Worm (Caenorhabditis elegans) whole organism, midembryonic: ENCODE results near the gene utx-1.
A peak's percentile ranks its signal among the peaks of the same experiment; 100 is the strongest.

Experiments
- T22C8.4 ChIP-seq: fragments of 200-800 bp; sonication (Bioruptor generic); IDR thresholded peaks from 2 replicates; pipeline ENCODE4 v1.3.6; 2022; ENCODE audit warnings: missing genetic modification characterization, missing compliant biosample characterization
- cog-1 ChIP-seq: sonication (generic microtip); optimal IDR thresholded peaks from 2 replicates; lab custom pipeline; 2016; ENCODE audit warnings: missing genetic modification characterization, missing compliant biosample characterization
- flt-1 ChIP-seq: fragments of 200-800 bp; sonication (Bioruptor generic); IDR thresholded peaks from 2 replicates; pipeline ENCODE4 v1.3.6; 2022; ENCODE audit warnings: missing genetic modification characterization, missing compliant biosample characterization
- klf-2 ChIP-seq: fragments of 200-800 bp; sonication (Bioruptor generic); conservative IDR thresholded peaks from 2 replicates; pipeline ENCODE4 v1.3.6; 2022; ENCODE audit warnings: missing genetic modification reagents, missing genetic modification characterization, missing compliant biosample characterization
- med-1 ChIP-seq: sonication (generic microtip); optimal IDR thresholded peaks from 2 replicates; lab custom pipeline; 2017; ENCODE audit warnings: missing genetic modification characterization, mild to moderate bottlenecking, missing compliant biosample characterization, antibody characterized with exemption, missing genetic modification reagents; ENCODE audit not compliant: insufficient read depth
- ref-1 ChIP-seq: fragments of 200-800 bp; sonication (Bioruptor generic); conservative IDR thresholded peaks from 2 replicates; pipeline ENCODE4 v1.3.6; 2022; ENCODE audit warnings: missing genetic modification reagents, missing genetic modification characterization, missing compliant biosample characterization
- tab-1 ChIP-seq: fragments of 200-800 bp; sonication (Bioruptor generic); IDR thresholded peaks from 2 replicates; pipeline ENCODE4 v1.3.6; 2022; ENCODE audit warnings: missing genetic modification characterization, missing compliant biosample characterization
- ztf-23 ChIP-seq: fragments of 200-800 bp; sonication (Bioruptor generic); IDR thresholded peaks from 2 replicates; pipeline ENCODE4 v1.3.6; 2022; ENCODE audit warnings: missing genetic modification reagents, missing genetic modification characterization, missing compliant biosample characterization
- ztf-29 ChIP-seq: fragments of 200-800 bp; sonication (Bioruptor generic); IDR thresholded peaks from 2 replicates; pipeline ENCODE4 v1.3.6; 2022; ENCODE audit warnings: missing genetic modification reagents, missing genetic modification characterization, missing compliant biosample characterization

Gene utx-1

ce11 chrX:8582767-8583360, 25.9 kb downstream of the utx-1 start:
- no peak for TF ChIP-seq flt-1
- no peak for TF ChIP-seq klf-2
- no peak for TF ChIP-seq cog-1 (tag; lab: Kevin White, UChicago)
- TF ChIP-seq tab-1, result no peak
- TF ChIP-seq T22C8.4, result no peak
- no peak for TF ChIP-seq ref-1 (GFP tag; lab: Robert Waterston, UW)
- no peak for TF ChIP-seq ztf-29
- TF ChIP-seq ztf-23 (GFP tag; lab: Robert Waterston, UW), result no peak
- TF ChIP-seq med-1 (GFP tag; lab: Kevin White, UChicago), result no peak

ce11 chrX:8584825-8585384, 28.0 kb downstream of the utx-1 start:
- TF ChIP-seq flt-1 (no peak), ztf-29 (no peak), ztf-23 (GFP tag; lab: Robert Waterston, UW) (no peak), ref-1 (GFP tag; lab: Robert Waterston, UW) (no peak), tab-1 (no peak), cog-1 (tag; lab: Kevin White, UChicago) (no peak), med-1 (GFP tag; lab: Kevin White, UChicago) (no peak)

DNA sequence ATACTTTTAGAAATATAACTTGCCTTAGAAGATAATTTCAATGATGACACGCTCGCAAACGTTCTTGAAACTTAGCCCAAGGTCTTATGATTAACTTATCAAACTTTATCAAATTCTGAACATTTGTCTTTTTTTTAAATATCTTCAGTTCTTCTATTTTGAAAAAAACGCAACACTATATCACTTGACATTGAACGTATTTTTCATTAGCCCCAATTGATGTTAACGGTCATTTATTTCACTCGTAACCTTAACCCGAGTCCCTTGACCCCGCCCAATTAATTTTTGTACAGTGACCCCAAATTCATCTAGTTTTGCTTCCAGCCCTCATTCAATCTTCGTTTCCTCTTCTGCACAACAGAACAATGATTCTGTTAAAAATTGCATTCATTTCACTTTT, 28.9 kb downstream of the utx-1 start, which contains the start of gene F18E9.3:
Gene F18E9.3 (plus strand): TSS at position 311 of the 400 bp plus-strand sequence.
- no peak for TF ChIP-seq ztf-29
- TF ChIP-seq ztf-23 (GFP tag; lab: Robert Waterston, UW), result no peak
- TF ChIP-seq T22C8.4, result no peak
- TF ChIP-seq tab-1, result no peak
- no peak for TF ChIP-seq ref-1 (GFP tag; lab: Robert Waterston, UW)
- no peak for TF ChIP-seq klf-2
- TF ChIP-seq med-1 (GFP tag; lab: Kevin White, UChicago), result no peak
- no peak for TF ChIP-seq flt-1
- no peak for TF ChIP-seq cog-1 (tag; lab: Kevin White, UChicago)

- TF ChIP-seq ztf-23 (GFP tag; lab: Robert Waterston, UW) (no peak), cog-1 (tag; lab: Kevin White, UChicago) (no peak), klf-2 (no peak), flt-1 (no peak), tab-1 (no peak), med-1 (GFP tag; lab: Kevin White, UChicago) (no peak), ref-1 (GFP tag; lab: Robert Waterston, UW) (no peak), ztf-29 (no peak), T22C8.4 (no peak)
Observed at ce11 chrX:8592881-8593280, 35.9 kb downstream of the utx-1 start, which contains the start of gene nlp-7. nlp-7 (plus strand) TSS chrX:8593181.

- TF ChIP-seq med-1 (GFP tag; lab: Kevin White, UChicago) (no peak), klf-2 (no peak), ref-1 (GFP tag; lab: Robert Waterston, UW) (no peak), tab-1 (no peak), cog-1 (tag; lab: Kevin White, UChicago) (no peak), T22C8.4 (no peak), ztf-23 (GFP tag; lab: Robert Waterston, UW) (no peak), flt-1 (no peak)
Observed at ce11 chrX:8597647-8598046, 40.7 kb downstream of the utx-1 start, which contains the start of gene F18E9.7. F18E9.7 (minus strand) TSS chrX:8597747.

DNA sequence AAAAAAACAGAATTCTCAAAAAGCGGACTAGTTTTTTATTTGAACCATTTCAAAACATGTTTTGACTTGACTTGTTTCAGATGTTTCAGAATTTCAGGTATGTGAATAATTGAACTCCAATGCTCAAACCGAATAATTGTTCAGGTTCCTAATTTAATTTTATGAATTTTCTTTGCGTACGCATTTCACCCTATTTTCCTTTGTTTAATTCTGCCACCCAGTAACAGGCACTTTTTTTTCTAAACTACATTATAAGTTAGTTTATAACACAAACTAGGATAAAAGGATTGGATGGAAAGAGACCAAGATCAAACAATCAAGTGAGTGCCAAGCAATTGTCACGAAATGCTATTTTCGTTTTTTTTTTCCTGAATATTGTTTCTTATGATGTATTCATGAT, 41.5 kb downstream of the utx-1 start:
- TF ChIP-seq med-1 (GFP tag; lab: Kevin White, UChicago), result no peak
- no peak for TF ChIP-seq tab-1
- no peak for TF ChIP-seq cog-1 (tag; lab: Kevin White, UChicago)
- no peak for TF ChIP-seq ztf-23 (GFP tag; lab: Robert Waterston, UW)
- no peak for TF ChIP-seq flt-1
- no peak for TF ChIP-seq T22C8.4
- TF ChIP-seq ztf-29, result no peak
- no peak for TF ChIP-seq klf-2
- TF ChIP-seq ref-1 (GFP tag; lab: Robert Waterston, UW), result no peak

ce11 chrX:8599725-8600124, 42.8 kb downstream of the utx-1 start:
- TF ChIP-seq cog-1 (tag; lab: Kevin White, UChicago), result no peak
- no peak for TF ChIP-seq klf-2
- no peak for TF ChIP-seq ref-1 (GFP tag; lab: Robert Waterston, UW)
- no peak for TF ChIP-seq ztf-29
- TF ChIP-seq med-1 (GFP tag; lab: Kevin White, UChicago), result no peak
- no peak for TF ChIP-seq tab-1
- no peak for TF ChIP-seq T22C8.4
- TF ChIP-seq flt-1, result no peak
- TF ChIP-seq ztf-23 (GFP tag; lab: Robert Waterston, UW), result no peak

ce11 chrX:8601235-8601634, 44.3 kb downstream of the utx-1 start, which contains the start of gene F18E9.1:
F18E9.1 (plus strand) TSS chrX:8601535.
- TF ChIP-seq ztf-23 (GFP tag; lab: Robert Waterston, UW) (no peak), tab-1 (no peak), flt-1 (no peak), T22C8.4 (no peak), med-1 (GFP tag; lab: Kevin White, UChicago) (no peak), ref-1 (GFP tag; lab: Robert Waterston, UW) (no peak), klf-2 (no peak)

- TF ChIP-seq klf-2 (peak; percentile 74), flt-1 (peak; percentile 56), med-1 (GFP tag; lab: Kevin White, UChicago) (no peak), ztf-23 (GFP tag; lab: Robert Waterston, UW) (peak; percentile 81), cog-1 (tag; lab: Kevin White, UChicago) (no peak), ref-1 (GFP tag; lab: Robert Waterston, UW) (0 out of 2 replicates have a peak, but pooled peaks have one; percentile 7), T22C8.4 (peak; percentile 9; the same call in 1 of the 2 replicates), tab-1 (0 out of 2 replicates have a peak, but pooled peaks have one; percentile 6), ztf-29 (peak; percentile 51; the same call in 1 of the 2 replicates)
Observed at ce11 chrX:8602722-8603427, 45.9 kb downstream of the utx-1 start.
